Worm (Caenorhabditis elegans) whole organism, midembryonic: ENCODE measurements around the gene Y57G7A.6.

ENCODE experiments used
- T22C8.4 ChIP-seq: fragments of 200-800 bp; sonication (Bioruptor generic); IDR thresholded peaks from 2 replicates; pipeline ENCODE4 v1.3.6; 2022; ENCODE audit warnings: missing genetic modification characterization, missing compliant biosample characterization
- cog-1 ChIP-seq: sonication (generic microtip); optimal IDR thresholded peaks from 2 replicates; lab custom pipeline; 2016; ENCODE audit warnings: missing genetic modification characterization, missing compliant biosample characterization
- flt-1 ChIP-seq: fragments of 200-800 bp; sonication (Bioruptor generic); IDR thresholded peaks from 2 replicates; pipeline ENCODE4 v1.3.6; 2022; ENCODE audit warnings: missing genetic modification characterization, missing compliant biosample characterization
- klf-2 ChIP-seq: fragments of 200-800 bp; sonication (Bioruptor generic); conservative IDR thresholded peaks from 2 replicates; pipeline ENCODE4 v1.3.6; 2022; ENCODE audit warnings: missing genetic modification reagents, missing genetic modification characterization, missing compliant biosample characterization
- med-1 ChIP-seq: sonication (generic microtip); optimal IDR thresholded peaks from 2 replicates; lab custom pipeline; 2017; ENCODE audit warnings: missing genetic modification characterization, mild to moderate bottlenecking, missing compliant biosample characterization, antibody characterized with exemption, missing genetic modification reagents; ENCODE audit not compliant: insufficient read depth
- ref-1 ChIP-seq: fragments of 200-800 bp; sonication (Bioruptor generic); conservative IDR thresholded peaks from 2 replicates; pipeline ENCODE4 v1.3.6; 2022; ENCODE audit warnings: missing genetic modification reagents, missing genetic modification characterization, missing compliant biosample characterization
- tab-1 ChIP-seq: fragments of 200-800 bp; sonication (Bioruptor generic); IDR thresholded peaks from 2 replicates; pipeline ENCODE4 v1.3.6; 2022; ENCODE audit warnings: missing genetic modification characterization, missing compliant biosample characterization
- ztf-23 ChIP-seq: fragments of 200-800 bp; sonication (Bioruptor generic); IDR thresholded peaks from 2 replicates; pipeline ENCODE4 v1.3.6; 2022; ENCODE audit warnings: missing genetic modification reagents, missing genetic modification characterization, missing compliant biosample characterization
- ztf-29 ChIP-seq: fragments of 200-800 bp; sonication (Bioruptor generic); IDR thresholded peaks from 2 replicates; pipeline ENCODE4 v1.3.6; 2022; ENCODE audit warnings: missing genetic modification reagents, missing genetic modification characterization, missing compliant biosample characterization

The Y57G7A.6 gene

ce11 chrII:1285514-1285913 lies at the start of gene Y57G7A.6, which contains the start of gene Y57G7A.3:
Y57G7A.6 (minus strand) TSS chrII:1285614.
Y57G7A.3 (plus strand) TSS chrII:1285782.
- no peak for TF ChIP-seq ztf-29 (GFP tag; lab: Robert Waterston, UW)
- no peak for TF ChIP-seq ref-1
- TF ChIP-seq cog-1 (tag; lab: Kevin White, UChicago), result no peak
- no peak for TF ChIP-seq klf-2
- no peak for TF ChIP-seq med-1 (GFP tag; lab: Kevin White, UChicago)
- no peak for TF ChIP-seq flt-1 (GFP tag; lab: Robert Waterston, UW)
- no peak for TF ChIP-seq tab-1 (GFP tag; lab: Robert Waterston, UW)
- TF ChIP-seq ztf-23 (GFP tag; lab: Robert Waterston, UW), result no peak
- TF ChIP-seq T22C8.4 (GFP tag; lab: Robert Waterston, UW), result no peak

ce11 chrII:1329887-1330286 lies 44.5 kb upstream of the Y57G7A.6 start:
- TF ChIP-seq tab-1 (GFP tag; lab: Robert Waterston, UW) (no peak), ref-1 (no peak), ztf-29 (GFP tag; lab: Robert Waterston, UW) (no peak), flt-1 (GFP tag; lab: Robert Waterston, UW) (no peak), cog-1 (tag; lab: Kevin White, UChicago) (no peak), T22C8.4 (GFP tag; lab: Robert Waterston, UW) (no peak), med-1 (GFP tag; lab: Kevin White, UChicago) (no peak), ztf-23 (GFP tag; lab: Robert Waterston, UW) (no peak), klf-2 (no peak)

- no peak for TF ChIP-seq ref-1
- no peak for TF ChIP-seq ztf-23 (GFP tag; lab: Robert Waterston, UW)
- TF ChIP-seq med-1 (GFP tag; lab: Kevin White, UChicago), result no peak
- no peak for TF ChIP-seq T22C8.4 (GFP tag; lab: Robert Waterston, UW)
- TF ChIP-seq ztf-29 (GFP tag; lab: Robert Waterston, UW), result no peak
These were observed 41.3 kb upstream of the Y57G7A.6 start, which contains the start of gene jip-1 for ce11 chrII:1326689-1327088. jip-1 (plus strand) TSS chrII:1326989.

- no peak for TF ChIP-seq ztf-29 (GFP tag; lab: Robert Waterston, UW)
- TF ChIP-seq med-1 (GFP tag; lab: Kevin White, UChicago), result no peak
These were observed 40.2 kb upstream of the Y57G7A.6 start for ce11 chrII:1325604-1326003.

- TF ChIP-seq T22C8.4 (GFP tag; lab: Robert Waterston, UW), result no peak
- TF ChIP-seq klf-2, result no peak
- no peak for TF ChIP-seq ref-1
- TF ChIP-seq flt-1 (GFP tag; lab: Robert Waterston, UW), result no peak
- TF ChIP-seq ztf-29 (GFP tag; lab: Robert Waterston, UW), result no peak
These were observed 38.6 kb upstream of the Y57G7A.6 start for ce11 chrII:1324017-1324416.

ce11 chrII:1323190-1323651 lies 37.8 kb upstream of the Y57G7A.6 start:
- TF ChIP-seq med-1 (GFP tag; lab: Kevin White, UChicago) (no peak), tab-1 (GFP tag; lab: Robert Waterston, UW) (no peak), T22C8.4 (GFP tag; lab: Robert Waterston, UW) (no peak), ref-1 (no peak), flt-1 (GFP tag; lab: Robert Waterston, UW) (no peak), ztf-29 (GFP tag; lab: Robert Waterston, UW) (no peak), ztf-23 (GFP tag; lab: Robert Waterston, UW) (no peak)

- TF ChIP-seq cog-1 (tag; lab: Kevin White, UChicago), result no peak
- TF ChIP-seq flt-1 (GFP tag; lab: Robert Waterston, UW), result no peak
- TF ChIP-seq ztf-23 (GFP tag; lab: Robert Waterston, UW), result no peak
- TF ChIP-seq tab-1 (GFP tag; lab: Robert Waterston, UW), result no peak
- TF ChIP-seq T22C8.4 (GFP tag; lab: Robert Waterston, UW), result no peak
- no peak for TF ChIP-seq klf-2
- TF ChIP-seq ref-1, result no peak
- no peak for TF ChIP-seq med-1 (GFP tag; lab: Kevin White, UChicago)
- TF ChIP-seq ztf-29 (GFP tag; lab: Robert Waterston, UW), result no peak
These were observed 37.1 kb upstream of the Y57G7A.6 start for ce11 chrII:1322283-1323173.

ce11 chrII:1320987-1321807 lies 35.8 kb upstream of the Y57G7A.6 start, which contains the start of gene vig-1:
vig-1 (plus strand) TSS chrII:1321037.
- TF ChIP-seq klf-2, result no peak
- TF ChIP-seq T22C8.4 (GFP tag; lab: Robert Waterston, UW), result peak; percentile 53; the same call in 1 of the 2 replicates

- TF ChIP-seq med-1 (GFP tag; lab: Kevin White, UChicago) (no peak), T22C8.4 (GFP tag; lab: Robert Waterston, UW) (peak; percentile 69), ztf-23 (GFP tag; lab: Robert Waterston, UW) (peak; percentile 92), ref-1 (0 out of 2 replicates have a peak, but pooled peaks have one; percentile 19), ztf-29 (GFP tag; lab: Robert Waterston, UW) (0 out of 2 replicates have a peak, but pooled peaks have one; percentile 16), klf-2 (peak; percentile 47; the same call in 1 of the 2 replicates), flt-1 (GFP tag; lab: Robert Waterston, UW) (peak; percentile 86), tab-1 (GFP tag; lab: Robert Waterston, UW) (peak; percentile 69; the same call in 1 of the 2 replicates), cog-1 (tag; lab: Kevin White, UChicago) (peak; percentile 80)
These were observed 35.0 kb upstream of the Y57G7A.6 start for ce11 chrII:1320412-1320811.
